Worm (Caenorhabditis elegans) whole organism, young adult: Measurements from ENCODE around the gene Y67D2.2.

ENCODE experiments used
- B0261.1 ChIP-seq: sonication (generic microtip); optimal IDR thresholded peaks from 2 replicates; lab custom pipeline; 2016; ENCODE audit warnings: mild to moderate bottlenecking, missing genetic modification characterization, moderate library complexity, missing compliant biosample characterization
- B0336.3 ChIP-seq: fragments of 200-800 bp; sonication (Bioruptor generic); IDR thresholded peaks from 2 replicates; pipeline ENCODE4 v1.3.6; 2022; ENCODE audit warnings: missing genetic modification characterization, missing compliant biosample characterization
- C06A6.2 ChIP-seq: fragments of 200-800 bp; sonication (Bioruptor generic); conservative IDR thresholded peaks from 2 replicates; pipeline ENCODE4 v1.3.6; 2022; ENCODE audit warnings: missing genetic modification characterization, missing compliant biosample characterization
- D2030.7 ChIP-seq: fragments of 200-800 bp; sonication (Bioruptor generic); IDR thresholded peaks from 2 replicates; pipeline ENCODE4 v1.3.6; 2022; ENCODE audit warnings: missing genetic modification reagents, missing genetic modification characterization, missing compliant biosample characterization
- F10E7.11 ChIP-seq: sonication (generic microtip); optimal IDR thresholded peaks from 2 replicates; lab custom pipeline; 2017; ENCODE audit warnings: mild to moderate bottlenecking, missing genetic modification characterization, moderate library complexity, missing compliant biosample characterization
- F22D6.2 ChIP-seq: sonication (generic microtip); optimal IDR thresholded peaks from 2 replicates; lab custom pipeline; 2016; ENCODE audit warnings: mild to moderate bottlenecking, missing genetic modification characterization, missing compliant biosample characterization
- F33H1.4 ChIP-seq: fragments of 200-800 bp; sonication (Bioruptor generic); IDR thresholded peaks from 2 replicates; pipeline ENCODE4 v1.3.6; 2022; ENCODE audit warnings: missing genetic modification reagents, missing genetic modification characterization, missing compliant biosample characterization
- F39B2.1 ChIP-seq: fragments of 200-800 bp; sonication (Bioruptor generic); IDR thresholded peaks from 2 replicates; pipeline ENCODE4 v1.3.6; 2022; ENCODE audit warnings: missing genetic modification reagents, missing genetic modification characterization, missing compliant biosample characterization
- F57C9.4 ChIP-seq: sonication (generic microtip); optimal IDR thresholded peaks from 2 replicates; lab custom pipeline; 2017; ENCODE audit warnings: mild to moderate bottlenecking, missing genetic modification characterization, missing compliant biosample characterization
- T26A5.8 ChIP-seq: sonication (generic microtip); optimal IDR thresholded peaks from 2 replicates; lab custom pipeline; 2016; ENCODE audit warnings: missing genetic modification characterization, missing compliant biosample characterization
- Y79H2A.3 ChIP-seq: fragments of 200-800 bp; sonication (Bioruptor generic); conservative IDR thresholded peaks from 2 replicates; pipeline ENCODE4 v1.3.6; 2022; ENCODE audit warnings: missing genetic modification reagents, missing genetic modification characterization, missing compliant biosample characterization
- Y95B8A.8 ChIP-seq: fragments of 200-800 bp; sonication (Bioruptor generic); IDR thresholded peaks from 2 replicates; pipeline ENCODE4 v1.3.6; 2022; ENCODE audit warnings: missing genetic modification reagents, missing genetic modification characterization, missing compliant biosample characterization
- akir-1 ChIP-seq: fragments of 200-800 bp; sonication (Bioruptor generic); optimal IDR thresholded peaks from 2 replicates; lab custom pipeline; 2018; ENCODE audit warnings: mild to moderate bottlenecking, missing genetic modification characterization, moderate library complexity, missing compliant biosample characterization
- atf-7 ChIP-seq: sonication (generic microtip); optimal IDR thresholded peaks from 2 replicates; lab custom pipeline; 2017; ENCODE audit warnings: mild to moderate bottlenecking, missing genetic modification characterization, missing compliant biosample characterization
- attf-3 ChIP-seq: fragments of 200-800 bp; sonication (Bioruptor generic); conservative IDR thresholded peaks from 2 replicates; pipeline ENCODE4 v1.3.6; 2022; ENCODE audit warnings: missing genetic modification reagents, missing genetic modification characterization, missing compliant biosample characterization
- ccch-3 ChIP-seq: fragments of 200-800 bp; sonication (Bioruptor generic); optimal IDR thresholded peaks from 2 replicates; lab custom pipeline; 2018; ENCODE audit warnings: mild to moderate bottlenecking, missing genetic modification characterization, missing compliant biosample characterization
- ceh-40 ChIP-seq: fragments of 200-800 bp; sonication (Bioruptor generic); IDR thresholded peaks from 2 replicates; pipeline ENCODE4 v1.3.6; 2022; ENCODE audit warnings: missing genetic modification characterization, missing compliant biosample characterization
- ceh-79 ChIP-seq: sonication (generic microtip); optimal IDR thresholded peaks from 2 replicates; lab custom pipeline; 2017; ENCODE audit warnings: mild to moderate bottlenecking, missing genetic modification characterization, missing compliant biosample characterization
- ceh-91 ChIP-seq: fragments of 200-800 bp; sonication (Bioruptor generic); IDR thresholded peaks from 2 replicates; pipeline ENCODE4 v1.3.6; 2022; ENCODE audit warnings: missing genetic modification reagents, missing genetic modification characterization, missing compliant biosample characterization
- dpff-1 ChIP-seq: sonication (generic microtip); optimal IDR thresholded peaks from 2 replicates; lab custom pipeline; 2017; ENCODE audit warnings: mild to moderate bottlenecking, missing genetic modification characterization, missing compliant biosample characterization
- efl-1 ChIP-seq: fragments of 150-350 bp; optimal IDR thresholded peaks from 2 replicates; lab custom pipeline; 2014; ENCODE audit warnings: missing biosample characterization, missing genetic modification reagents, missing genetic modification characterization
- ekl-4 ChIP-seq: fragments of 200-800 bp; sonication (Bioruptor generic); IDR thresholded peaks from 2 replicates; pipeline ENCODE4 v1.3.6; 2022; ENCODE audit warnings: missing genetic modification reagents, missing genetic modification characterization, missing compliant biosample characterization
- fkh-3 ChIP-seq: sonication (generic microtip); optimal IDR thresholded peaks from 2 replicates; lab custom pipeline; 2016; ENCODE audit warnings: mild to moderate bottlenecking, missing genetic modification characterization, missing compliant biosample characterization
- hlh-26 ChIP-seq: fragments of 200-800 bp; sonication (Bioruptor generic); conservative IDR thresholded peaks from 2 replicates; pipeline ENCODE4 v1.3.6; 2022; ENCODE audit warnings: missing genetic modification reagents, missing genetic modification characterization, missing compliant biosample characterization
- hsf-1 ChIP-seq: fragments of 200-800 bp; sonication (Bioruptor generic); IDR thresholded peaks from 2 replicates; pipeline ENCODE4 v1.3.6; 2022; ENCODE audit warnings: missing genetic modification reagents, missing genetic modification characterization, missing compliant biosample characterization
- lir-1 ChIP-seq: fragments of 200-800 bp; sonication (Bioruptor generic); conservative IDR thresholded peaks from 2 replicates; pipeline ENCODE4 v1.3.6; 2022; ENCODE audit warnings: missing genetic modification reagents, missing genetic modification characterization, missing compliant biosample characterization
- madf-3 ChIP-seq: fragments of 200-800 bp; sonication (Bioruptor generic); IDR thresholded peaks from 2 replicates; pipeline ENCODE4 v1.3.6; 2022; ENCODE audit warnings: missing genetic modification reagents, missing genetic modification characterization, missing compliant biosample characterization
- madf-6 ChIP-seq: fragments of 200-800 bp; sonication (Bioruptor generic); IDR thresholded peaks from 2 replicates; pipeline ENCODE4 v1.3.6; 2022; ENCODE audit warnings: missing genetic modification reagents, missing genetic modification characterization, missing compliant biosample characterization
- madf-8 ChIP-seq: fragments of 200-800 bp; sonication (Bioruptor generic); conservative IDR thresholded peaks from 2 replicates; pipeline ENCODE4 v1.3.6; 2022; ENCODE audit warnings: missing genetic modification reagents, missing genetic modification characterization, missing compliant biosample characterization
- mcd-1 ChIP-seq: fragments of 200-800 bp; sonication (Bioruptor generic); IDR thresholded peaks from 2 replicates; pipeline ENCODE4 v1.3.6; 2022; ENCODE audit warnings: missing genetic modification reagents, missing genetic modification characterization, missing compliant biosample characterization
- mel-28 ChIP-seq: sonication (generic microtip); optimal IDR thresholded peaks from 2 replicates; lab custom pipeline; 2016; ENCODE audit warnings: borderline replicate concordance, mild to moderate bottlenecking, missing genetic modification characterization, missing compliant biosample characterization
- nfya-1 ChIP-seq: sonication (generic microtip); optimal IDR thresholded peaks from 2 replicates; lab custom pipeline; 2017; ENCODE audit warnings: antibody characterized with exemption, missing compliant biosample characterization, missing genetic modification characterization, borderline replicate concordance; ENCODE audit not compliant: insufficient read depth
- nfyb-1 ChIP-seq: fragments of 200-800 bp; sonication (Bioruptor generic); IDR thresholded peaks from 2 replicates; pipeline ENCODE4 v1.3.6; 2022; ENCODE audit warnings: missing genetic modification reagents, missing genetic modification characterization, missing compliant biosample characterization
- nhr-120 ChIP-seq: fragments of 200-800 bp; sonication (Bioruptor generic); IDR thresholded peaks from 2 replicates; pipeline ENCODE4 v1.3.6; 2022; ENCODE audit warnings: missing genetic modification characterization, missing compliant biosample characterization
- nhr-27 ChIP-seq: fragments of 200-800 bp; sonication (Bioruptor generic); optimal IDR thresholded peaks from 2 replicates; lab custom pipeline; 2018; ENCODE audit warnings: mild to moderate bottlenecking, missing genetic modification characterization, moderate library complexity, missing compliant biosample characterization
- pbrm-1 ChIP-seq: fragments of 200-800 bp; sonication (Bioruptor generic); IDR thresholded peaks from 2 replicates; pipeline ENCODE4 v1.3.6; 2022; ENCODE audit warnings: missing genetic modification reagents, missing genetic modification characterization, missing compliant biosample characterization
- pha-4 ChIP-seq: fragments of 150-350 bp; sonication (generic microtip); optimal IDR thresholded peaks from 2 replicates; lab custom pipeline; 2014; ENCODE audit warnings: missing biosample characterization, missing genetic modification reagents, missing genetic modification characterization
- rcor-1 ChIP-seq: fragments of 200-800 bp; sonication (Bioruptor generic); IDR thresholded peaks from 2 replicates; pipeline ENCODE4 v1.3.6; 2022; ENCODE audit warnings: missing genetic modification reagents, missing genetic modification characterization, missing compliant biosample characterization
- rec-8 ChIP-seq, 2 experiments: sonication (generic microtip); optimal IDR thresholded peaks; 2 replicates each; lab custom pipeline; 2016; ENCODE audit warnings: mild to moderate bottlenecking in 2 of 2, missing genetic modification characterization in 2 of 2, missing genetic modification reagents in 2 of 2, missing genotype in 2 of 2, missing biosample characterization in 1 of 2, missing compliant biosample characterization in 1 of 2, moderate library complexity in 1 of 2
- repo-1 ChIP-seq: sonication (generic microtip); optimal IDR thresholded peaks from 2 replicates; lab custom pipeline; 2017; ENCODE audit warnings: mild to moderate bottlenecking, missing genetic modification characterization, missing compliant biosample characterization
- rpc-1 ChIP-seq, 2 experiments: fragments of 150-350 bp in 1 of 2; sonication (generic microtip) in 1 of 2; optimal IDR thresholded peaks; 2 replicates each; lab custom pipeline; 2014 to 2018; ENCODE audit warnings: missing biosample characterization in 1 of 2, missing genetic modification characterization in 1 of 2, missing genetic modification reagents in 1 of 2, missing genotype in 1 of 2
- sea-2 ChIP-seq: fragments of 200-800 bp; sonication (Bioruptor generic); IDR thresholded peaks from 2 replicates; pipeline ENCODE4 v1.3.6; 2022; ENCODE audit warnings: missing genetic modification characterization, missing compliant biosample characterization
- tbx-9 ChIP-seq: sonication (generic microtip); optimal IDR thresholded peaks from 2 replicates; lab custom pipeline; 2016; ENCODE audit warnings: borderline replicate concordance, missing genetic modification characterization, inconsistent platforms, missing compliant biosample characterization
- unc-130 ChIP-seq: sonication (generic microtip); optimal IDR thresholded peaks from 2 replicates; lab custom pipeline; 2016; ENCODE audit warnings: missing genetic modification reagents, missing genetic modification characterization, missing compliant biosample characterization
- unc-62 ChIP-seq: fragments of 150-350 bp; optimal IDR thresholded peaks from 2 replicates; lab custom pipeline; 2014; ENCODE audit warnings: missing biosample characterization, missing genetic modification reagents, missing genetic modification characterization
- xnd-1 ChIP-seq: sonication (generic microtip); optimal IDR thresholded peaks from 2 replicates; lab custom pipeline; 2016; ENCODE audit warnings: missing genotype, missing genetic modification reagents, missing genetic modification characterization, missing compliant biosample characterization
- ztf-6 ChIP-seq: fragments of 200-800 bp; sonication (Bioruptor generic); IDR thresholded peaks from 2 replicates; pipeline ENCODE4 v1.3.6; 2022; ENCODE audit warnings: missing genetic modification reagents, missing genetic modification characterization, missing compliant biosample characterization

The Y67D2.2 gene

ce11 chrIII:1598927-1599326 lies 40.3 kb downstream of the Y67D2.2 start (continued):
- TF ChIP-seq F57C9.4 (tag; lab: Kevin White, UChicago), result no peak
- no peak for TF ChIP-seq unc-130
- TF ChIP-seq hsf-1 (GFP tag; lab: Robert Waterston, UW), result no peak
- TF ChIP-seq nhr-120 (GFP tag; lab: Robert Waterston, UW), result no peak
- TF ChIP-seq rec-8 (tag; optimal IDR thresholded peaks at IDR 0.05; lab: Kevin White, UChicago), result peak in 1 of 2 experiments; percentile 31
- TF ChIP-seq ceh-40 (GFP tag; lab: Robert Waterston, UW), result no peak
- no peak for TF ChIP-seq ccch-3 (GFP tag; lab: Kevin White, UChicago)
- TF ChIP-seq xnd-1 (tag; lab: Kevin White, UChicago), result no peak
- TF ChIP-seq lir-1 (GFP tag; lab: Robert Waterston, UW), result no peak
- no peak for TF ChIP-seq dpff-1 (tag; lab: Kevin White, UChicago)
- no peak for TF ChIP-seq ekl-4 (GFP tag; lab: Robert Waterston, UW)
- no peak for TF ChIP-seq pha-4 (tag; lab: Kevin White, UChicago)
- TF ChIP-seq tbx-9, result no peak
- TF ChIP-seq T26A5.8 (tag; lab: Kevin White, UChicago), result no peak
- TF ChIP-seq F22D6.2 (tag; lab: Kevin White, UChicago), result no peak
- TF ChIP-seq mcd-1 (GFP tag; lab: Robert Waterston, UW), result 0 out of 2 replicates have a peak, but pooled peaks have one; percentile 5
- TF ChIP-seq pbrm-1 (GFP tag; lab: Robert Waterston, UW), result peak; percentile 65; the same call in 1 of the 2 replicates
- TF ChIP-seq hlh-26, result no peak
- no peak for TF ChIP-seq B0336.3
- no peak for TF ChIP-seq madf-3 (GFP tag; lab: Robert Waterston, UW)
- no peak for TF ChIP-seq atf-7 (tag; lab: Kevin White, UChicago)
- TF ChIP-seq ceh-91 (GFP tag; lab: Robert Waterston, UW), result no peak
- TF ChIP-seq nfya-1 (tag; lab: Kevin White, UChicago), result no peak
- TF ChIP-seq fkh-3, result no peak
- TF ChIP-seq Y79H2A.3 (GFP tag; lab: Robert Waterston, UW), result no peak
- TF ChIP-seq ceh-79 (tag; lab: Kevin White, UChicago), result no peak
- peak; percentile 42 for TF ChIP-seq repo-1
- no peak for TF ChIP-seq attf-3 (GFP tag; lab: Robert Waterston, UW)
- TF ChIP-seq mel-28 (tag; lab: Kevin White, UChicago), result no peak
- TF ChIP-seq efl-1 (GFP tag; lab: Kevin White, UChicago), result peak; percentile 4
- TF ChIP-seq ztf-6 (GFP tag; lab: Robert Waterston, UW), result no peak
- TF ChIP-seq madf-8 (GFP tag; lab: Robert Waterston, UW), result no peak

ce11 chrIII:1600670-1601194 lies 42.1 kb downstream of the Y67D2.2 start, which contains the start of gene sms-3:
Gene sms-3, minus strand, starts transcription at chrIII:1601144.
- TF ChIP-seq attf-3 (GFP tag; lab: Robert Waterston, UW), result 0 out of 2 replicates have a peak, but pooled peaks have one; percentile 27
- no peak for TF ChIP-seq F57C9.4 (tag; lab: Kevin White, UChicago)
- TF ChIP-seq madf-6, result no peak
- no peak for TF ChIP-seq F33H1.4
- TF ChIP-seq D2030.7 (GFP tag; lab: Robert Waterston, UW), result peak; percentile 76
- TF ChIP-seq C06A6.2 (GFP tag; lab: Robert Waterston, UW), result no peak
- no peak for TF ChIP-seq F39B2.1 (GFP tag; lab: Robert Waterston, UW)
- TF ChIP-seq akir-1, result no peak
- no peak for TF ChIP-seq sea-2
- no peak for TF ChIP-seq F10E7.11
- TF ChIP-seq hlh-26, result no peak
- peak; percentile 77 for TF ChIP-seq rpc-1 (optimal IDR thresholded peaks at IDR 0.05; lab: Kevin White, UChicago)
- TF ChIP-seq rpc-1 (tag; optimal IDR thresholded peaks at IDR 0.05; lab: Kevin White, UChicago), result peak; percentile 91
- TF ChIP-seq nfyb-1 (GFP tag; lab: Robert Waterston, UW), result peak; percentile 19; the same call in 1 of the 2 replicates
- TF ChIP-seq repo-1, result no peak
- no peak for TF ChIP-seq Y79H2A.3 (GFP tag; lab: Robert Waterston, UW)
- TF ChIP-seq Y95B8A.8 (GFP tag; lab: Robert Waterston, UW), result no peak
- TF ChIP-seq lir-1 (GFP tag; lab: Robert Waterston, UW), result peak; percentile 16; the same call in 1 of the 2 replicates
- TF ChIP-seq rcor-1, result no peak
- TF ChIP-seq nhr-120 (GFP tag; lab: Robert Waterston, UW), result no peak
- no peak for TF ChIP-seq unc-62 (GFP tag; lab: Kevin White, UChicago)
- peak; percentile 81 for TF ChIP-seq B0261.1 (tag; lab: Kevin White, UChicago)
- TF ChIP-seq nhr-27 (tag; lab: Kevin White, UChicago), result no peak
